Fruit fly (Drosophila melanogaster) Kc167 (cell line): ENCODE data around the gene ND-MNLL.

Experiments used
- h ChIP-seq: fragments of >200 bp; optimal IDR thresholded peaks from 3 replicates; lab custom pipeline; 2018; ENCODE audit warnings: missing external identifiers
- insv ChIP-seq: fragments of >200 bp; optimal IDR thresholded peaks from 3 replicates; lab custom pipeline; 2018; ENCODE audit warnings: missing external identifiers
- psq ChIP-seq: fragments of >200 bp; optimal IDR thresholded peaks from 2 replicates; lab custom pipeline; 2017; ENCODE audit warnings: missing external identifiers

- TF ChIP-seq insv (lab: Kevin White, UChicago) (no peak), psq (lab: Kevin White, UChicago) (no peak), h (lab: Kevin White, UChicago) (no peak)
Observed at dm6 chrX:7924913-7925312, 31.3 kb upstream of the ND-MNLL start.
